Fruit fly (Drosophila melanogaster): Measurements from ENCODE around the gene CG9915.

Gene CG9915

dm6 chrX:16270795-16271194 is 42.1 kb downstream of the CG9915 start, which contains the start of gene Mfe2 (continued):
- TF ChIP-seq exex (tag; optimal IDR thresholded peaks at IDR 0.05) (peak; percentile 52), grau (tag; optimal IDR thresholded peaks at IDR 0.05) (peak; percentile 48), pum (GFP tag; optimal IDR thresholded peaks at IDR 0.05) (peak; percentile 36), tx (GFP tag; optimal IDR thresholded peaks at IDR 0.05) (peak; percentile 17), CG3995 (GFP tag; optimal IDR thresholded peaks at IDR 0.05) (peak; percentile 37), CG10543 (GFP tag; optimal IDR thresholded peaks at IDR 0.05) (peak; percentile 64), Opbp (GFP tag; IDR thresholded peaks at IDR 0.05; ENCODE audit: partially characterized antibody) (no peak), repo (GFP tag; optimal IDR thresholded peaks at IDR 0.05) (peak; percentile 45), CG17912 (GFP tag; optimal IDR thresholded peaks at IDR 0.05) (peak; percentile 38), amos (GFP tag; IDR thresholded peaks at IDR 0.05; ENCODE audit: partially characterized antibody) (peak; percentile 49; the same call in 1 of the 2 replicates), abd-A (tag; optimal IDR thresholded peaks at IDR 0.05) (no peak), seq (GFP tag; IDR thresholded peaks at IDR 0.05) (peak; percentile 34; the same call in 1 of the 2 replicates), CG30431 (GFP tag; optimal IDR thresholded peaks at IDR 0.05) (no peak), z (GFP tag; IDR thresholded peaks at IDR 0.05) (no peak), CG12744 (GFP tag; optimal IDR thresholded peaks at IDR 0.05) (peak; percentile 54), pnt (GFP tag; optimal IDR thresholded peaks at IDR 0.05) (peak; percentile 18), CG6272 (GFP tag; IDR thresholded peaks at IDR 0.05) (0 out of 2 replicates have a peak, but pooled peaks have one; percentile 7), rib (GFP tag; IDR thresholded peaks at IDR 0.05) (peak; percentile 71), trh (GFP tag; optimal IDR thresholded peaks at IDR 0.05) (no peak), caup (GFP tag; optimal IDR thresholded peaks at IDR 0.05; ENCODE audit: severe bottlenecking) (peak; percentile 65), CG6254 (GFP tag; optimal IDR thresholded peaks at IDR 0.05) (no peak), dan (GFP tag; IDR thresholded peaks at IDR 0.05) (no peak), Sox100B (GFP tag; optimal IDR thresholded peaks at IDR 0.05) (no peak), CG6654 (GFP tag; optimal IDR thresholded peaks at IDR 0.05) (peak; percentile 5), CG42726 (GFP tag; IDR thresholded peaks at IDR 0.05; ENCODE audit: partially characterized antibody) (peak; percentile 41; the same call in 1 of the 2 replicates), CG13424 (tag; optimal IDR thresholded peaks at IDR 0.05) (peak; percentile 3), phol (tag; optimal IDR thresholded peaks at IDR 0.05) (peak; percentile 61), CG14710 (tag; optimal IDR thresholded peaks at IDR 0.05) (peak; percentile 72), CG15479 (GFP tag; optimal IDR thresholded peaks at IDR 0.05) (peak; percentile 71), dimm (GFP tag; IDR thresholded peaks at IDR 0.05) (no peak), so (GFP tag; IDR thresholded peaks at IDR 0.05) (0 out of 3 replicates have a peak, but pooled peaks have one; percentile 9), HLH3B (GFP tag; IDR thresholded peaks at IDR 0.05) (no peak), fru (optimal IDR thresholded peaks at IDR 0.05) (no peak), grn (GFP tag; optimal IDR thresholded peaks at IDR 0.05) (peak; percentile 67), fd96Cb (tag; optimal IDR thresholded peaks at IDR 0.05) (no peak), Hr78 (GFP tag; optimal IDR thresholded peaks at IDR 0.05) (peak in 1 of 2 experiments; percentile 94), Gug (GFP tag; IDR thresholded peaks at IDR 0.05) (peak; percentile 30; the same call in 1 of the 4 replicates), CG4328 (GFP tag; optimal IDR thresholded peaks at IDR 0.05) (peak; percentile 7), CG6765 (GFP tag; optimal IDR thresholded peaks at IDR 0.05) (no peak), NfI (GFP tag; optimal IDR thresholded peaks at IDR 0.05) (peak; percentile 46), CG11398 (GFP tag; optimal IDR thresholded peaks at IDR 0.05) (peak; percentile 20), knrl (GFP tag; IDR thresholded peaks at IDR 0.05; ENCODE audit: partially characterized antibody) (peak; percentile 55; the same call in 1 of the 3 replicates), Doc2 (GFP tag; IDR thresholded peaks at IDR 0.05) (no peak), CG7745 (tag; optimal IDR thresholded peaks at IDR 0.05) (no peak), CG14441 (GFP tag; IDR thresholded peaks at IDR 0.05) (no peak), unpg (GFP tag; optimal IDR thresholded peaks at IDR 0.05) (peak; percentile 36), pros (GFP tag; optimal IDR thresholded peaks at IDR 0.05) (no peak), bowl (GFP tag; IDR thresholded peaks at IDR 0.05) (no peak), ftz-f1 (GFP tag; optimal IDR thresholded peaks at IDR 0.05) (peak; percentile 11), Awh (GFP tag; IDR thresholded peaks at IDR 0.05) (no peak)

Data from whole organism, embryonic.